Fruit fly (Drosophila melanogaster): Measurements from ENCODE around the gene Kap-alpha3.

Kap-alpha3 gene

DNA sequence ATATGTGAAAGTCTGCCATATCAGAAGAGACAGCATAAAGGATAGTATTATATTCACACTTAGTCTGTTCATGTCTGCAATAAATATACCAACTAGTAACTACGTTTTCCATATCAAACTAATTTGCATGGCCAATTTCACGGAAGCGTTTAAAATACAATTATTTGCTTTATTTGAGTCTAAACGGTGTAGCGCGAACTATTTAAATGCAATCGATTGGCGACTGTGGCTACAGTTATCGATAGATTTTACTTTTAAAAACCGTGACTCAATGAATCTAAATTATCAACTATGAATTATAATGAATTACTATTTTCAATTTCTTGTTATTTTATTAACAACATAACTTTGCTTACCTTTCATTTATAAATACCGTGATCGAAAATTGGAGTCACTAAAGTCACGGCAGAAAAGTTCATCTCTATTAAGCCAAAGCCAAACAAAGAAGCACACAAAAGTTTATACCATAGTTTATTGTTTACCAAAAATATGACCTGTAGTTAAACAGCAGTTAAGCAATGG, 49.4 kb upstream of the Kap-alpha3 start, which contains the start of the genes CG9427 and CG8319 (continued):
- no peak for TF ChIP-seq crol (GFP tag; IDR thresholded peaks at IDR 0.05)
- peak; percentile 66 for TF ChIP-seq gro (GFP tag; optimal IDR thresholded peaks at IDR 0.05)
- TF ChIP-seq ERR (GFP tag; optimal IDR thresholded peaks at IDR 0.05), result peak; percentile 29
- no peak for TF ChIP-seq so (GFP tag; IDR thresholded peaks at IDR 0.05)
- no peak for TF ChIP-seq mirr (GFP tag; optimal IDR thresholded peaks at IDR 0.05)
- TF ChIP-seq gce (GFP tag; IDR thresholded peaks at IDR 0.05), result no peak
- TF ChIP-seq dpn (GFP tag; optimal IDR thresholded peaks at IDR 0.05), result peak; percentile 57 to 77
- peak; percentile 67; the same call in 1 of the 2 replicates for TF ChIP-seq Xrp1 (GFP tag; IDR thresholded peaks at IDR 0.05)
- TF ChIP-seq hth (optimal IDR thresholded peaks at IDR 0.05), result no peak
- peak; percentile 54 for TF ChIP-seq Atf-2 (GFP tag; optimal IDR thresholded peaks at IDR 0.05)
- no peak for TF ChIP-seq CG17568 (GFP tag; optimal IDR thresholded peaks at IDR 0.05)
- TF ChIP-seq fd102C (GFP tag; optimal IDR thresholded peaks at IDR 0.05), result no peak
- TF ChIP-seq HmgD (GFP tag; optimal IDR thresholded peaks at IDR 0.05), result peak; percentile 7
- TF ChIP-seq MESR4 (GFP tag; optimal IDR thresholded peaks at IDR 0.05), result peak; percentile 23
- peak; percentile 42 for TF ChIP-seq bab2 (GFP tag; optimal IDR thresholded peaks at IDR 0.05)
- no peak for TF ChIP-seq Hey (tag; optimal IDR thresholded peaks at IDR 0.05)
- no peak for TF ChIP-seq seq (GFP tag; IDR thresholded peaks at IDR 0.05)
- TF ChIP-seq CG17328 (GFP tag; IDR thresholded peaks at IDR 0.05), result peak; percentile 26; the same call in 1 of the 2 replicates
- TF ChIP-seq fru (optimal IDR thresholded peaks at IDR 0.05), result no peak
- TF ChIP-seq NFAT (GFP tag; IDR thresholded peaks at IDR 0.05), result peak; percentile 42
- TF ChIP-seq CG32772 (GFP tag; IDR thresholded peaks at IDR 0.05), result no peak
- peak; percentile 56 for TF ChIP-seq ssp (GFP tag; IDR thresholded peaks at IDR 0.05)
- TF ChIP-seq pzg (GFP tag; optimal IDR thresholded peaks at IDR 0.05), result peak; percentile 77
- TF ChIP-seq phol (tag; optimal IDR thresholded peaks at IDR 0.05), result peak; percentile 85
- TF ChIP-seq CTCF (GFP tag; optimal IDR thresholded peaks at IDR 0.05), result no peak
- peak; percentile 70 for TF ChIP-seq Bteb2 (GFP tag; optimal IDR thresholded peaks at IDR 0.05)
- no peak for TF ChIP-seq wek (GFP tag; optimal IDR thresholded peaks at IDR 0.05)
- no peak for TF ChIP-seq MTF-1 (GFP tag; optimal IDR thresholded peaks at IDR 0.05; ENCODE audit: borderline replicate concordance)
- no peak for TF ChIP-seq grn (GFP tag; optimal IDR thresholded peaks at IDR 0.05)
- TF ChIP-seq nerfin-2 (GFP tag; IDR thresholded peaks at IDR 0.05; ENCODE audit: partially characterized antibody), result peak; percentile 60
- TF ChIP-seq gcm2 (GFP tag; optimal IDR thresholded peaks at IDR 0.05), result no peak
- peak; percentile 51 for TF ChIP-seq CG30020 (tag; optimal IDR thresholded peaks at IDR 0.05)
- peak; percentile 13 for TF ChIP-seq Sin3A (optimal IDR thresholded peaks at IDR 0.05)
- TF ChIP-seq run (tag; optimal IDR thresholded peaks at IDR 0.05), result peak; percentile 35
- TF ChIP-seq H15 (GFP tag; IDR thresholded peaks at IDR 0.05), result peak; percentile 18; the same call in 1 of the 3 replicates
- TF ChIP-seq kni (GFP tag; optimal IDR thresholded peaks at IDR 0.05), result peak; percentile 26
- no peak for TF ChIP-seq CG14965 (GFP tag; optimal IDR thresholded peaks at IDR 0.05; ENCODE audit: borderline replicate concordance)
- TF ChIP-seq CG5180 (GFP tag; optimal IDR thresholded peaks at IDR 0.05), result no peak
- TF ChIP-seq wdn (GFP tag; IDR thresholded peaks at IDR 0.05), result no peak
- TF ChIP-seq ap (GFP tag; IDR thresholded peaks at IDR 0.05), result no peak; the same call in 1 of the 2 replicates
- TF ChIP-seq Optix (GFP tag; IDR thresholded peaks at IDR 0.05), result no peak
- 0 out of 3 replicates have a peak, but pooled peaks have one; percentile 58 for TF ChIP-seq CG3726 (GFP tag; IDR thresholded peaks at IDR 0.05)
- peak in 1 of 2 experiments; percentile 94 for TF ChIP-seq tll (GFP tag; optimal IDR thresholded peaks at IDR 0.05)
- TF ChIP-seq Nf-YB (GFP tag; optimal IDR thresholded peaks at IDR 0.05), result peak; percentile 50
- TF ChIP-seq z (GFP tag; IDR thresholded peaks at IDR 0.05), result no peak
- peak; percentile 74 for TF ChIP-seq amos (GFP tag; IDR thresholded peaks at IDR 0.05; ENCODE audit: partially characterized antibody)
- no peak for TF ChIP-seq CG16815 (GFP tag; optimal IDR thresholded peaks at IDR 0.05)
- peak; percentile 62 for TF ChIP-seq pho (GFP tag; optimal IDR thresholded peaks at IDR 0.05)
- no peak for TF ChIP-seq crp (GFP tag; optimal IDR thresholded peaks at IDR 0.05)
- TF ChIP-seq CHES-1-like (GFP tag; optimal IDR thresholded peaks at IDR 0.05), result peak; percentile 63
- TF ChIP-seq gsb-n (tag; optimal IDR thresholded peaks at IDR 0.05), result peak; percentile 59
- TF ChIP-seq HmgZ (tag; optimal IDR thresholded peaks at IDR 0.05), result peak; percentile 69

Data from whole organism, embryonic.